Worm (Caenorhabditis elegans) whole organism, L4/young adult: ENCODE measurements around the gene dgk-5.

ENCODE experiments used
- W03F9.2 ChIP-seq: fragments of 150-350 bp; optimal IDR thresholded peaks from 2 replicates; lab custom pipeline; 2014; ENCODE audit warnings: missing biosample characterization, missing genetic modification characterization
- dao-5 ChIP-seq: sonication (generic microtip); optimal IDR thresholded peaks from 2 replicates; lab custom pipeline; 2016; ENCODE audit warnings: missing genotype, missing genetic modification characterization, moderate library complexity, missing compliant biosample characterization
- him-1 ChIP-seq: sonication (generic microtip); optimal IDR thresholded peaks from 2 replicates; lab custom pipeline; 2016; ENCODE audit warnings: missing genotype, missing genetic modification reagents, missing genetic modification characterization, missing compliant biosample characterization

DNA sequence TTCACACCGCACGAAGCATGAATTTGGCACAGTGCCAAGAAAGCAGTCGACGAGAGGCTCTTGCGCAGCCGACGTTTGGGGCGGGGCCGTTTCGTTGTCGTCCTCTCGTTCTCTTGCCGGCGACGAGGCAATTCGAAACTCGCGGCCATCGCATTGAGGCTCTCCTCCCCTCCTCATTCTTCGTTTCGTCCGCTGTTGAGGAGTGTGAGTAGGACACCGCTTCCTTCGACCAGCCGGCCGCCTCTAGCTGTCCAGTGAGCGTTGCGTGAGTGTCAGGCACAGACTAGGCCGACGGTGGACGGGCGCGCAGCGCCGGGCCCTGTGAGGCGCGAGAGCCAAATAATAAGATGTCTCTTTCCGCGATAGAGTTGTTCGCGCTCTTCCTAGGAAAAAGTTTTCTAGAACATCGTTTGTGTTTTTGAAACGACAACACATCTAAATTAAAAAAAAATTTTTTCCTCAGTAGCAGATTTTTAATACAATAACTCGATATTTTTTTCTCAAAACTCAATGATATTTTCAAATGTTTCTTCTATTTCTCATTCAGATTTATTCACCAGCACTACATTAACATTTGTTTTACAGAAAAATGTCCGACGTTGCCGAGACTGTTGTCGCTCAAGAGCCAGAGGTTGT lies 21.1 kb upstream of the dgk-5 start, which contains the start of the genes T28D9.11 and T28D9.1:
- TF ChIP-seq him-1 (tag; lab: Kevin White, UChicago) = peak; percentile 63
- no peak for TF ChIP-seq dao-5 (tag; lab: Kevin White, UChicago)
- TF ChIP-seq W03F9.2 (tag; lab: Kevin White, UChicago) = no peak
